Worm (Caenorhabditis elegans): Measurements from ENCODE around the gene T21D12.14.
A peak's percentile ranks its signal among the peaks of the same experiment; 100 is the strongest.

T21D12.14 gene

DNA sequence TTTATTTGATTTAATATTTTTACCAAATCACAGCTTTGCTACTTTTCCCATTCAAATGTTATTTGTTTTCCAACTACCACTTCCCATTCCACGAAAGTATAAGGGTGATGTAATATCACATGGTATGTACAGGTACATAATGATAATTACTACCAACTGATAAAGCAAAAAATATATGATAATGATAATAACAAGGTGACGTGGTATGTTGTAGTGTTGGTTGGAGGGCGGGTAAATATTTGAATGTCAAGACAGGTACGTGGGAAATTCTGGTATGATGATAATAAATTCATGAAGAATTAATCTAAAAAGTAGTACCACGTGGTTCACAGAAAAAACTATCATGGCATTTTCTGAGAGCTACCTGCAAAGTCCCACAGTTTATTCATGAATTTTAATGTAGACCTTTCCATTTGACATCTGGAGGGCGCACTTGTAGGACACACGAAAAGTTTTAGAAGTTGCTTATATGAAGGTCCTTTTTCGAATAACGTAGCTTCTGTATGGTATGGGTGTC, 4.0 kb upstream of the T21D12.14 start (continued):
- TF ChIP-seq zip-2 (tag; optimal IDR thresholded peaks at IDR 0.05) = peak; percentile 58
- no peak for TF ChIP-seq zag-1 (tag; optimal IDR thresholded peaks at IDR 0.05)
- no peak for TF ChIP-seq set-16 (GFP tag; IDR thresholded peaks at IDR 0.05)
- TF ChIP-seq aha-1 (tag) = peak; percentile 56
- TF ChIP-seq daf-16 (GFP tag; optimal IDR thresholded peaks at IDR 0.05) = peak in 1 of 2 experiments; percentile 47
- peak; percentile 98 for TF ChIP-seq daf-16 (tag; optimal IDR thresholded peaks at IDR 0.05)
- TF ChIP-seq ceh-82 (tag; optimal IDR thresholded peaks at IDR 0.05) = no peak
- TF ChIP-seq mep-1 (tag; optimal IDR thresholded peaks at IDR 0.05) = peak; percentile 63
- TF ChIP-seq pha-4 (GFP tag; IDR thresholded peaks at IDR 0.05) = no peak; the same call in 1 of the 2 replicates
- no peak for TF ChIP-seq pha-4 (tag; optimal IDR thresholded peaks at IDR 0.05)
- TF ChIP-seq F10B5.3 (tag; optimal IDR thresholded peaks at IDR 0.05) = no peak
- peak; percentile 74 for TF ChIP-seq dmd-6 (GFP tag; IDR thresholded peaks at IDR 0.05)
- peak; percentile 33 for TF ChIP-seq nhr-77 (tag; optimal IDR thresholded peaks at IDR 0.05)
- TF ChIP-seq hif-1 (tag; optimal IDR thresholded peaks at IDR 0.05) = peak in 1 of 2 experiments; percentile 28
- no peak for TF ChIP-seq lin-13 (GFP tag; optimal IDR thresholded peaks at IDR 0.05)
- TF ChIP-seq Y75B8A.6 (GFP tag; IDR thresholded peaks at IDR 0.05) = no peak
- peak; percentile 34 for TF ChIP-seq nhr-6 (tag; optimal IDR thresholded peaks at IDR 0.05)
- no peak for TF ChIP-seq dmd-9 (GFP tag; IDR thresholded peaks at IDR 0.05)
- TF ChIP-seq duxl-1 (tag; optimal IDR thresholded peaks at IDR 0.05; ENCODE audit: poor library complexity) = no peak
- no peak for TF ChIP-seq snpc-1.2 (GFP tag; IDR thresholded peaks at IDR 0.05)
- TF ChIP-seq fos-1 (tag; optimal IDR thresholded peaks at IDR 0.05) = peak; percentile 83
- no peak for TF ChIP-seq snpc-4 (tag; optimal IDR thresholded peaks at IDR 0.05)
- TF ChIP-seq lin-39 (tag; optimal IDR thresholded peaks at IDR 0.05) = no peak
- no peak for TF ChIP-seq nhr-76 (tag; optimal IDR thresholded peaks at IDR 0.05)
- TF ChIP-seq sdz-12 (GFP tag; optimal IDR thresholded peaks at IDR 0.05) = no peak
- TF ChIP-seq egl-43 (GFP tag; IDR thresholded peaks at IDR 0.05) = no peak
- TF ChIP-seq mxl-3 (GFP tag; optimal IDR thresholded peaks at IDR 0.05) = peak; percentile 60
- TF ChIP-seq skn-1 (tag; optimal IDR thresholded peaks at IDR 0.05) = no peak
- TF ChIP-seq dmd-8 (GFP tag; IDR thresholded peaks at IDR 0.05) = no peak
- no peak for TF ChIP-seq ceh-28 (tag; optimal IDR thresholded peaks at IDR 0.05)
- peak; percentile 23; the same call in 1 of the 2 replicates for TF ChIP-seq lin-1 (GFP tag; IDR thresholded peaks at IDR 0.05)
- no peak for TF ChIP-seq ZK546.5 (tag; optimal IDR thresholded peaks at IDR 0.05)
- no peak for TF ChIP-seq ceh-62 (tag; optimal IDR thresholded peaks at IDR 0.05)
- TF ChIP-seq hmg-1.1 (GFP tag; IDR thresholded peaks at IDR 0.05) = no peak
- TF ChIP-seq T26A8.4 (GFP tag; IDR thresholded peaks at IDR 0.05) = no peak; the same call in 1 of the 2 replicates
- peak; percentile 97 for TF ChIP-seq pqm-1 (tag; optimal IDR thresholded peaks at IDR 0.05)
- TF ChIP-seq F37D6.2 (tag; optimal IDR thresholded peaks at IDR 0.05) = no peak
- peak; percentile 52 for TF ChIP-seq ztf-7 (tag; optimal IDR thresholded peaks at IDR 0.05)
- TF ChIP-seq nhr-48 (tag; optimal IDR thresholded peaks at IDR 0.05) = peak; percentile 71
- TF ChIP-seq zfp-3 (GFP tag; conservative IDR thresholded peaks at IDR 0.05) = peak; percentile 65; the same call in 1 of the 2 replicates
- TF ChIP-seq F44E2.7 (GFP tag; IDR thresholded peaks at IDR 0.05) = no peak
- TF ChIP-seq nhr-25 (tag; optimal IDR thresholded peaks at IDR 0.05; ENCODE audit: borderline replicate concordance, insufficient read depth) = no peak
- no peak for TF ChIP-seq madf-5 (GFP tag; IDR thresholded peaks at IDR 0.05)
- TF ChIP-seq ceh-32 (tag; optimal IDR thresholded peaks at IDR 0.05; ENCODE audit: poor library complexity) = no peak
- no peak for TF ChIP-seq daf-8 (GFP tag; IDR thresholded peaks at IDR 0.05)
- peak; percentile 36 for TF ChIP-seq jun-1 (tag; optimal IDR thresholded peaks at IDR 0.05)
- TF ChIP-seq nhr-42 (GFP tag; IDR thresholded peaks at IDR 0.05) = 0 out of 2 replicates have a peak, but pooled peaks have one; percentile 37
- no peak for TF ChIP-seq mdt-29 (GFP tag; IDR thresholded peaks at IDR 0.05)
- TF ChIP-seq egl-27 (tag; optimal IDR thresholded peaks at IDR 0.05) = no peak
- peak; percentile 96 for TF ChIP-seq nhr-28 (tag; optimal IDR thresholded peaks at IDR 0.05)
- TF ChIP-seq F26F4.8 (GFP tag; conservative IDR thresholded peaks at IDR 0.05) = no peak
- TF ChIP-seq T20F7.1 (GFP tag; optimal IDR thresholded peaks at IDR 0.05) = peak; percentile 48
- no peak for TF ChIP-seq vab-7 (GFP tag; IDR thresholded peaks at IDR 0.05)
